Worm (Caenorhabditis elegans) whole organism, mixed stage, embryonic: ENCODE results near the gene fbxb-33.

Experiments used
- blmp-1 ChIP-seq: fragments of 150-350 bp; optimal IDR thresholded peaks from 2 replicates; lab custom pipeline; 2014; ENCODE audit warnings: missing biosample characterization, missing genetic modification characterization
- ceh-43 ChIP-seq: fragments of 200-800 bp; sonication (Bioruptor generic); optimal IDR thresholded peaks from 2 replicates; lab custom pipeline; 2018; ENCODE audit warnings: mild to moderate bottlenecking, missing genetic modification characterization, moderate library complexity, missing compliant biosample characterization
- drap-1 ChIP-seq: fragments of 200-800 bp; sonication (Bioruptor generic); optimal IDR thresholded peaks from 3 replicates; lab custom pipeline; 2018; ENCODE audit warnings: mild to moderate bottlenecking, missing genetic modification characterization, missing compliant biosample characterization
- elt-3 ChIP-seq: fragments of 150-350 bp; optimal IDR thresholded peaks from 2 replicates; lab custom pipeline; 2014; ENCODE audit warnings: missing biosample characterization, missing genetic modification characterization
- flh-1 ChIP-seq: fragments of 200-800 bp; sonication (Bioruptor generic); optimal IDR thresholded peaks from 2 replicates; lab custom pipeline; 2018; ENCODE audit warnings: mild to moderate bottlenecking, missing genetic modification characterization, moderate library complexity, missing compliant biosample characterization
- lin-32 ChIP-seq: fragments of 200-800 bp; sonication (Bioruptor generic); optimal IDR thresholded peaks from 2 replicates; lab custom pipeline; 2018; ENCODE audit warnings: mild to moderate bottlenecking, missing genetic modification characterization, missing compliant biosample characterization
- lsy-2 ChIP-seq: fragments of 150-350 bp; optimal IDR thresholded peaks from 2 replicates; lab custom pipeline; 2014; ENCODE audit warnings: missing biosample characterization, missing genetic modification characterization
- mab-5 ChIP-seq: fragments of 150-350 bp; optimal IDR thresholded peaks from 2 replicates; lab custom pipeline; 2014; ENCODE audit warnings: missing biosample characterization, missing genetic modification characterization
- mep-1 ChIP-seq: fragments of 150-350 bp; optimal IDR thresholded peaks from 2 replicates; lab custom pipeline; 2017; ENCODE audit warnings: missing biosample characterization, missing genetic modification reagents, missing genetic modification characterization, inconsistent platforms
- nhr-12 ChIP-seq: fragments of 150-350 bp; optimal IDR thresholded peaks from 2 replicates; lab custom pipeline; 2014; ENCODE audit warnings: missing biosample characterization, missing genetic modification characterization
- nhr-237 ChIP-seq: fragments of 150-350 bp; optimal IDR thresholded peaks from 2 replicates; lab custom pipeline; 2014; ENCODE audit warnings: missing biosample characterization, missing genetic modification characterization
- unc-62 ChIP-seq: fragments of 150-350 bp; optimal IDR thresholded peaks from 2 replicates; lab custom pipeline; 2014; ENCODE audit warnings: missing biosample characterization, missing genetic modification reagents, missing genetic modification characterization
- ztf-11 ChIP-seq: fragments of 150-350 bp; optimal IDR thresholded peaks from 2 replicates; lab custom pipeline; 2014; ENCODE audit warnings: missing biosample characterization, missing genetic modification characterization

DNA sequence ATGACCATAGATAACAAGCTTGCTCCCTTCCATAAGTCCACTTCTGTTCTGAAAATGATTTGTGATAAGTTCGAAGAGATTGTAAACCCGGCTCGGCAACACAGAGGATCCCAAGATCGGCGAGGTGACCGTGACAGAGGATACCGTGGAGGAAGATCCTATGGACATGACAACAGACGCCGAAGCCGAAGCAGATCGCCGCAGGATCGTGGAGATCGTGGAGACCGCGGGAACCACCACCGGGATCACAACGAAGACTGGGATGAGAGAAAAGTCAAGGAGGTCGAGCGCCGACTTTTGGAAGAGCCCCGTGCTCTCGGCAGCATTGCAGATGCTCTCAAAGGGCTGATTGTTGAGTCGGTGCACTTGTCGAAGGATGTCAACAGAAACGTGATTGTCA is 42.6 kb upstream of the fbxb-33 start:
- TF ChIP-seq nhr-12 (tag; lab: Kevin White, UChicago): no peak
- TF ChIP-seq elt-3 (tag; lab: Kevin White, UChicago): no peak
- no peak for TF ChIP-seq mep-1 (tag; lab: Kevin White, UChicago)
- TF ChIP-seq lsy-2: no peak
- no peak for TF ChIP-seq ceh-43 (GFP tag; lab: Kevin White, UChicago)
- TF ChIP-seq mab-5 (tag; lab: Kevin White, UChicago): no peak
- no peak for TF ChIP-seq ztf-11 (tag; lab: Kevin White, UChicago)
- TF ChIP-seq lin-32 (GFP tag; lab: Kevin White, UChicago): no peak
- TF ChIP-seq blmp-1 (tag; lab: Kevin White, UChicago): no peak
- no peak for TF ChIP-seq unc-62 (GFP tag; lab: Kevin White, UChicago)
- no peak for TF ChIP-seq nhr-237 (tag; lab: Kevin White, UChicago)
- no peak for TF ChIP-seq drap-1 (GFP tag; lab: Kevin White, UChicago)
- TF ChIP-seq flh-1: no peak
